Fruit fly (Drosophila melanogaster) whole organism, embryonic: ENCODE data around the gene NK7.1.

ENCODE experiments used
- Abd-B ChIP-seq: fragments of 200-800 bp; sonication (Bioruptor generic); optimal IDR thresholded peaks from 2 replicates; lab custom pipeline; 2018; ENCODE audit warnings: missing biosample characterization, mild to moderate bottlenecking, missing genetic modification characterization, moderate library complexity
- Adf1 ChIP-seq: fragments of 200-800 bp; sonication (Bioruptor generic); IDR thresholded peaks from 2 replicates; pipeline ENCODE4 v1.3.6; 2022; ENCODE audit warnings: missing biosample characterization, missing genetic modification characterization
- B-H2 ChIP-seq: fragments of 200-800 bp; sonication (Bioruptor generic); optimal IDR thresholded peaks from 2 replicates; lab custom pipeline; 2018; ENCODE audit warnings: missing biosample characterization, mild to moderate bottlenecking, missing genetic modification characterization
- CG10267 ChIP-seq: fragments of 200-800 bp; sonication (Bioruptor generic); optimal IDR thresholded peaks from 2 replicates; lab custom pipeline; 2018; ENCODE audit warnings: missing biosample characterization, mild to moderate bottlenecking, missing genetic modification characterization, moderate library complexity
- CG10321 ChIP-seq: fragments of 200-800 bp; sonication (Bioruptor generic); IDR thresholded peaks from 2 replicates; pipeline ENCODE4 v1.3.6; 2022; ENCODE audit warnings: missing biosample characterization, missing genetic modification characterization
- CG12659 ChIP-seq: fragments of 200-800 bp; sonication (Bioruptor generic); optimal IDR thresholded peaks from 3 replicates; lab custom pipeline; 2017; ENCODE audit warnings: mild to moderate bottlenecking, missing biosample characterization, missing genetic modification reagents, missing genetic modification characterization
- CG14710 ChIP-seq: fragments of 200-800 bp; sonication (Bioruptor generic); optimal IDR thresholded peaks from 3 replicates; lab custom pipeline; 2019; ENCODE audit warnings: missing biosample characterization, mild to moderate bottlenecking, missing genetic modification characterization, moderate library complexity
- CG17186 ChIP-seq: fragments of 200-800 bp; sonication (Bioruptor generic); optimal IDR thresholded peaks from 3 replicates; lab custom pipeline; 2017; ENCODE audit warnings: missing biosample characterization, missing genetic modification reagents, missing genetic modification characterization
- CG17612 ChIP-seq: fragments of 200-800 bp; sonication (Bioruptor generic); IDR thresholded peaks from 2 replicates; pipeline ENCODE4 v1.3.6; 2022; ENCODE audit warnings: missing biosample characterization, missing genetic modification characterization
- CG30403 ChIP-seq: fragments of 200-800 bp; sonication (Bioruptor generic); optimal IDR thresholded peaks from 3 replicates; lab custom pipeline; 2016; ENCODE audit warnings: missing biosample characterization, missing genetic modification characterization
- CG30431 ChIP-seq: fragments of 200-800 bp; sonication (Bioruptor generic); optimal IDR thresholded peaks from 2 replicates; lab custom pipeline; 2017; ENCODE audit warnings: missing biosample characterization, missing genetic modification characterization
- CG34376 ChIP-seq: fragments of 200-800 bp; sonication (Bioruptor generic); optimal IDR thresholded peaks from 2 replicates; lab custom pipeline; 2018; ENCODE audit warnings: missing biosample characterization, mild to moderate bottlenecking, missing genetic modification characterization
- CG3838 ChIP-seq: fragments of 200-800 bp; sonication (Bioruptor generic); optimal IDR thresholded peaks from 3 replicates; lab custom pipeline; 2016; ENCODE audit warnings: missing biosample characterization, missing genetic modification characterization
- CG3995 ChIP-seq: fragments of 200-800 bp; sonication (Bioruptor generic); optimal IDR thresholded peaks from 3 replicates; lab custom pipeline; 2016; ENCODE audit warnings: missing biosample characterization, missing genetic modification characterization
- CG6791 ChIP-seq: fragments of 200-800 bp; sonication (Bioruptor generic); IDR thresholded peaks from 3 replicates; pipeline ENCODE4 v1.3.6; 2022; ENCODE audit warnings: missing biosample characterization, missing genetic modification characterization; ENCODE audit not compliant: partially characterized antibody
- CG8290 ChIP-seq, 3 experiments: fragments of 200-800 bp; sonication (Bioruptor generic); optimal IDR thresholded peaks; 2 replicates each; lab custom pipeline; 2016 to 2019; ENCODE audit warnings: missing biosample characterization in 3 of 3, missing genetic modification characterization in 3 of 3, mild to moderate bottlenecking in 2 of 3, moderate library complexity in 1 of 3
- CTCF ChIP-seq: fragments of 200-800 bp; sonication (Bioruptor generic); optimal IDR thresholded peaks from 2 replicates; lab custom pipeline; 2017; ENCODE audit warnings: missing biosample characterization, mild to moderate bottlenecking, missing genetic modification characterization, moderate library complexity
- CoRest ChIP-seq: fragments of 200-800 bp; sonication (Bioruptor generic); optimal IDR thresholded peaks from 3 replicates; lab custom pipeline; 2018; ENCODE audit warnings: missing biosample characterization, mild to moderate bottlenecking, missing genetic modification characterization, moderate library complexity
- Dip3 ChIP-seq: fragments of 200-800 bp; sonication (Bioruptor generic); optimal IDR thresholded peaks from 3 replicates; lab custom pipeline; 2016; ENCODE audit warnings: missing biosample characterization, missing genetic modification characterization
- Dp ChIP-seq: fragments of 200-800 bp; sonication (Bioruptor generic); optimal IDR thresholded peaks from 2 replicates; lab custom pipeline; 2018; ENCODE audit warnings: missing biosample characterization, mild to moderate bottlenecking, missing genetic modification characterization, moderate library complexity
- Dref ChIP-seq: fragments of 200-800 bp; sonication (Bioruptor generic); IDR thresholded peaks from 2 replicates; pipeline ENCODE4 v1.3.6; 2022; ENCODE audit warnings: missing biosample characterization, missing genetic modification characterization
- Gsc ChIP-seq: fragments of 200-800 bp; sonication (Bioruptor generic); IDR thresholded peaks from 2 replicates; pipeline ENCODE4 v1.3.6; 2022; ENCODE audit warnings: missing biosample characterization, missing genetic modification characterization
- H2.0 ChIP-seq: fragments of 200-800 bp; sonication (Bioruptor generic); IDR thresholded peaks from 2 replicates; pipeline ENCODE4 v1.3.6; 2022; ENCODE audit warnings: missing biosample characterization, missing genetic modification characterization
- HLH4C ChIP-seq: fragments of 200-800 bp; sonication (Bioruptor generic); IDR thresholded peaks from 3 replicates; pipeline ENCODE4 v1.3.6; 2022; ENCODE audit warnings: missing biosample characterization, missing genetic modification characterization; ENCODE audit not compliant: partially characterized antibody
- Hr39 ChIP-seq: fragments of >200 bp; optimal IDR thresholded peaks from 2 replicates; lab custom pipeline; 2017
- NK7.1 ChIP-seq: fragments of 200-800 bp; sonication (Bioruptor generic); optimal IDR thresholded peaks from 3 replicates; lab custom pipeline; 2016; ENCODE audit warnings: missing biosample characterization, missing genetic modification characterization
- Pdp1 ChIP-seq, 2 experiments: fragments of 200-800 bp; sonication (Bioruptor generic); optimal IDR thresholded peaks; 3 replicates each; lab custom pipeline; 2016; ENCODE audit warnings: missing biosample characterization in 2 of 2, missing genetic modification characterization in 2 of 2, mild to moderate bottlenecking in 1 of 2, moderate library complexity in 1 of 2
- Ptx1 ChIP-seq: fragments of 200-800 bp; sonication (Bioruptor generic); IDR thresholded peaks from 2 replicates; pipeline ENCODE4 v1.3.6; 2022; ENCODE audit warnings: missing biosample characterization, missing genetic modification characterization
- Sin3A ChIP-seq: fragments of >200 bp; optimal IDR thresholded peaks from 2 replicates; lab custom pipeline; 2018
- YL-1 ChIP-seq: fragments of 200-800 bp; sonication (Bioruptor generic); optimal IDR thresholded peaks from 3 replicates; lab custom pipeline; 2017; ENCODE audit warnings: missing biosample characterization, mild to moderate bottlenecking, missing genetic modification characterization
- ara ChIP-seq: fragments of 200-800 bp; sonication (Bioruptor generic); IDR thresholded peaks from 2 replicates; pipeline ENCODE4 v1.3.6; 2022; ENCODE audit warnings: missing biosample characterization, missing genetic modification characterization
- bsh ChIP-seq, 2 experiments: fragments of 200-800 bp; sonication (Bioruptor generic); optimal IDR thresholded peaks; 2 replicates each; lab custom pipeline; 2017 to 2018; ENCODE audit warnings: mild to moderate bottlenecking in 2 of 2, missing biosample characterization in 2 of 2, missing genetic modification characterization in 2 of 2, moderate library complexity in 1 of 2
- cad ChIP-seq: fragments of >200 bp; optimal IDR thresholded peaks from 2 replicates; lab custom pipeline; 2017; ENCODE audit warnings: missing biosample characterization, missing genetic modification characterization
- cg ChIP-seq: fragments of 200-800 bp; sonication (Bioruptor generic); optimal IDR thresholded peaks from 3 replicates; lab custom pipeline; 2019; ENCODE audit warnings: missing biosample characterization, mild to moderate bottlenecking, missing genetic modification characterization, moderate library complexity
- chm ChIP-seq: fragments of 200-800 bp; sonication (Bioruptor generic); IDR thresholded peaks from 2 replicates; pipeline ENCODE4 v1.3.6; 2022; ENCODE audit warnings: missing biosample characterization, missing genetic modification characterization
- ci ChIP-seq: fragments of 200-800 bp; sonication (Bioruptor generic); IDR thresholded peaks from 3 replicates; pipeline ENCODE4 v1.3.6; 2022; ENCODE audit warnings: missing biosample characterization, missing genetic modification characterization
- gfzf ChIP-seq: fragments of 200-800 bp; sonication (Bioruptor generic); optimal IDR thresholded peaks from 2 replicates; lab custom pipeline; 2016; ENCODE audit warnings: missing biosample characterization, mild to moderate bottlenecking, missing genetic modification characterization, moderate library complexity
- grau ChIP-seq: fragments of 200-800 bp; optimal IDR thresholded peaks from 3 replicates; lab custom pipeline; 2019; ENCODE audit warnings: missing biosample characterization, mild to moderate bottlenecking, missing genetic modification characterization, moderate library complexity
- grn ChIP-seq: fragments of 200-800 bp; sonication (Bioruptor generic); optimal IDR thresholded peaks from 3 replicates; lab custom pipeline; 2017; ENCODE audit warnings: missing biosample characterization, missing genetic modification characterization
- gro ChIP-seq: fragments of 200-800 bp; sonication (Bioruptor generic); optimal IDR thresholded peaks from 2 replicates; lab custom pipeline; 2016; ENCODE audit warnings: missing biosample characterization, missing genetic modification characterization
- her ChIP-seq: fragments of 200-800 bp; sonication (Bioruptor generic); optimal IDR thresholded peaks from 2 replicates; lab custom pipeline; 2016; ENCODE audit warnings: missing biosample characterization, missing genetic modification characterization
- mld ChIP-seq: fragments of 200-800 bp; sonication (Bioruptor generic); IDR thresholded peaks from 3 replicates; pipeline ENCODE4 v1.3.6; 2022; ENCODE audit warnings: missing biosample characterization, missing genetic modification characterization; ENCODE audit not compliant: partially characterized antibody
- nerfin-1 ChIP-seq: fragments of 200-800 bp; sonication (Bioruptor generic); optimal IDR thresholded peaks from 3 replicates; lab custom pipeline; 2019; ENCODE audit warnings: missing biosample characterization, mild to moderate bottlenecking, missing genetic modification characterization, moderate library complexity
- nerfin-2 ChIP-seq: fragments of 200-800 bp; sonication (Bioruptor generic); IDR thresholded peaks from 2 replicates; pipeline ENCODE4 v1.3.6; 2022; ENCODE audit warnings: missing biosample characterization, missing genetic modification characterization; ENCODE audit not compliant: partially characterized antibody
- onecut ChIP-seq: fragments of 200-800 bp; sonication (Bioruptor generic); IDR thresholded peaks from 2 replicates; pipeline ENCODE4 v1.3.6; 2022; ENCODE audit warnings: missing biosample characterization, missing genetic modification characterization
- otp ChIP-seq: fragments of 200-800 bp; sonication (Bioruptor generic); IDR thresholded peaks from 3 replicates; pipeline ENCODE4, ENCODE4 v1.3.6; 2022; ENCODE audit warnings: missing biosample characterization, missing genetic modification characterization
- phol ChIP-seq: fragments of 200-800 bp; sonication (Bioruptor generic); optimal IDR thresholded peaks from 3 replicates; lab custom pipeline; 2018; ENCODE audit warnings: missing biosample characterization, mild to moderate bottlenecking, missing genetic modification characterization, moderate library complexity
- rib ChIP-seq: fragments of 200-800 bp; sonication (Bioruptor generic); IDR thresholded peaks from 2 replicates; pipeline ENCODE4 v1.3.6; 2022; ENCODE audit warnings: missing biosample characterization, missing genetic modification characterization
- sens ChIP-seq: fragments of 200-800 bp; sonication (Bioruptor generic); peaks from one replicate; lab custom pipeline; 2016; ENCODE audit warnings: missing biosample characterization, missing genetic modification characterization
- tgo ChIP-seq: fragments of 200-800 bp; sonication (Bioruptor generic); IDR thresholded peaks from 3 replicates; pipeline ENCODE4 v1.3.6; 2022; ENCODE audit warnings: missing biosample characterization, missing genetic modification characterization

Gene NK7.1

DNA sequence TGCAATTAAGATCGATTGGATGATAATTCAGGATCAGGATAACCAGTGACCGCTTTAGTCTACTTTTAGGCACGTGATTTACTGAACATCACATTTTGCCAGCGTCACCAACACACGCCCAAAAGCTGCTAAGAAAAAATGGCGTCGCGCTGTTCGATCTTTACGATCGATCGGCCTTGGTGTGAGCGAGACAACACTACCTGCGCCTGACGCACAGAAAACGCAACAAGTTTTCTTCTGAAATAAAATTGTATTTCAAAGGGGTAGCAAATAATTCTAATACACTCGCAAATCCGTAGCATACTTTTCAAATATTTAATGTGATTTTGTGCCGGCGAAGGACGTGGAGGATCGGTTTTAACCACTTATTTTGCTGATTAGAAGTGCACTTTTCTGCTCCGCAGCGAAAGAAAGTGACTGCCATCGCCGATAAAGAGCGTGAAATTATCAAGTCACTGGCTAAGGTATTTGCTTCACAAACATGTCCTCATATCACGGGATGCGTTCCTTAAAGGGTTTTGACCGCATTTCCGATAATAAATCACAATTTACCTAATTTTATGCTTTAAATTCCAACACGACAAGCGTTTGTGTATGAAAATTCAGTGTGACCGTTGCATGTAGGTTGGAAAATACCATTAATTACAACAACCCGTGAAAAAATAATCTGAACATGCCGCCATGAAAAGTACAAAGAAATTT, 64.6 kb downstream of the NK7.1 start (continued):
- no peak for TF ChIP-seq CG30431 (GFP tag; lab: Kevin White, UChicago)
- TF ChIP-seq CG6791 (GFP tag; lab: Robert Waterston, UW), result peak; percentile 55; the same call in 1 of the 3 replicates
- TF ChIP-seq cad (GFP tag; lab: Kevin White, UChicago), result peak; percentile 58
- peak; percentile 21 for TF ChIP-seq Dp (GFP tag; lab: Kevin White, UChicago)
- peak; percentile 27 for TF ChIP-seq NK7.1 (GFP tag; lab: Kevin White, UChicago)
- TF ChIP-seq YL-1 (GFP tag; lab: Kevin White, UChicago), result peak; percentile 28
- peak; percentile 12 for TF ChIP-seq CG34376 (GFP tag; lab: Kevin White, UChicago)
- TF ChIP-seq CG30403, result no peak
- peak; percentile 42 for TF ChIP-seq gro (GFP tag; lab: Kevin White, UChicago)
- no peak for TF ChIP-seq Dip3 (GFP tag; lab: Kevin White, UChicago)
- 0 out of 3 replicates have a peak, but pooled peaks have one; percentile 25 for TF ChIP-seq mld
- peak in 1 of 2 experiments; percentile 5 for TF ChIP-seq bsh (GFP tag; optimal IDR thresholded peaks at IDR 0.05; lab: Kevin White, UChicago)
- TF ChIP-seq CG17612 (GFP tag; lab: Robert Waterston, UW), result peak; percentile 45
- peak; percentile 56 for TF ChIP-seq cg (GFP tag; lab: Kevin White, UChicago)
- no peak for TF ChIP-seq CG10267
- no peak for TF ChIP-seq Gsc
- TF ChIP-seq Abd-B (GFP tag; lab: Kevin White, UChicago), result peak; percentile 63
- 0 out of 2 replicates have a peak, but pooled peaks have one; percentile 32 for TF ChIP-seq Adf1 (GFP tag; lab: Robert Waterston, UW)
- peak; percentile 18 for TF ChIP-seq CG17186
- TF ChIP-seq CG3995, result peak; percentile 35
- peak; percentile 67 for TF ChIP-seq gfzf (GFP tag; lab: Kevin White, UChicago)
- TF ChIP-seq ara, result no peak
- TF ChIP-seq nerfin-2 (GFP tag; lab: Robert Waterston, UW), result peak; percentile 51; the same call in 1 of the 2 replicates
- TF ChIP-seq CG14710 (tag; lab: Kevin White, UChicago), result no peak
- no peak for TF ChIP-seq tgo (GFP tag; lab: Robert Waterston, UW)
- peak; percentile 87 for TF ChIP-seq onecut (GFP tag; lab: Robert Waterston, UW)
- peak; percentile 36; the same call in 1 of the 3 replicates for TF ChIP-seq ci (GFP tag; lab: Robert Waterston, UW)
- 0 out of 3 replicates have a peak, but pooled peaks have one; percentile 25 for TF ChIP-seq HLH4C (GFP tag; lab: Robert Waterston, UW)
- TF ChIP-seq sens, result peak; percentile 86
- peak in 1 of 2 experiments; percentile 12 for TF ChIP-seq Pdp1 (GFP tag; optimal IDR thresholded peaks at IDR 0.05; lab: Kevin White, UChicago)
- peak; percentile 14 for TF ChIP-seq CG12659 (GFP tag; lab: Kevin White, UChicago)
- no peak for TF ChIP-seq rib (GFP tag; lab: Robert Waterston, UW)
- peak; percentile 91 for TF ChIP-seq phol (tag; lab: Kevin White, UChicago)
- peak; percentile 23 for TF ChIP-seq Dref (GFP tag; lab: Robert Waterston, UW)
- peak; percentile 31 for TF ChIP-seq CoRest
- no peak for TF ChIP-seq Ptx1 (GFP tag; lab: Robert Waterston, UW)
- peak; percentile 74 for TF ChIP-seq CG8290 (GFP tag; optimal IDR thresholded peaks at IDR 0.05; lab: Kevin White, UChicago)
- peak; percentile 81 to 87 for TF ChIP-seq CG8290 (tag; optimal IDR thresholded peaks at IDR 0.05; lab: Kevin White, UChicago)
- TF ChIP-seq H2.0 (GFP tag; lab: Robert Waterston, UW), result no peak
- peak; percentile 17 for TF ChIP-seq her (GFP tag; lab: Kevin White, UChicago)
- TF ChIP-seq CTCF (GFP tag; lab: Kevin White, UChicago), result peak; percentile 42
- peak; percentile 88 for TF ChIP-seq CG10321 (GFP tag; lab: Robert Waterston, UW)
- no peak for TF ChIP-seq Hr39 (lab: Kevin White, UChicago)
- TF ChIP-seq chm, result 0 out of 2 replicates have a peak, but pooled peaks have one; percentile 15
- peak; percentile 1 for TF ChIP-seq Sin3A (lab: Kevin White, UChicago)
- peak; percentile 90 for TF ChIP-seq grn (GFP tag; lab: Kevin White, UChicago)
- no peak for TF ChIP-seq B-H2 (GFP tag; lab: Kevin White, UChicago)
- TF ChIP-seq CG3838, result no peak
- no peak for TF ChIP-seq grau (tag; lab: Kevin White, UChicago)
- TF ChIP-seq nerfin-1, result peak; percentile 97
- TF ChIP-seq otp (GFP tag; lab: Robert Waterston, UW), result no peak
